Fruit fly (Drosophila melanogaster): ENCODE measurements around the gene cv.
A peak's percentile ranks its signal among the peaks of the same experiment; 100 is the strongest.

Gene cv

dm6 chrX:5665902-5666301, 23.9 kb upstream of the cv start, which contains the start of the genes Sirt4 and CG4119 (continued):
- no peak for TF ChIP-seq so (GFP tag; IDR thresholded peaks at IDR 0.05)
- no peak for TF ChIP-seq prd (optimal IDR thresholded peaks at IDR 0.05)
- TF ChIP-seq prd (GFP tag; IDR thresholded peaks at IDR 0.05) = peak; percentile 39; the same call in 1 of the 3 replicates
- peak; percentile 25 for TF ChIP-seq shn (GFP tag; optimal IDR thresholded peaks at IDR 0.05)
- no peak for TF ChIP-seq CG15601 (tag; optimal IDR thresholded peaks at IDR 0.05)
- TF ChIP-seq CG12659 (GFP tag; optimal IDR thresholded peaks at IDR 0.05) = peak; percentile 83
- TF ChIP-seq Kr (GFP tag; optimal IDR thresholded peaks at IDR 0.05) = no peak
- TF ChIP-seq Jarid2 (GFP tag; optimal IDR thresholded peaks at IDR 0.05) = peak; percentile 18
- peak; percentile 92 for TF ChIP-seq CG4617 (GFP tag; optimal IDR thresholded peaks at IDR 0.05; ENCODE audit: borderline replicate concordance)
- TF ChIP-seq al (GFP tag; IDR thresholded peaks at IDR 0.05) = 0 out of 2 replicates have a peak, but pooled peaks have one; percentile 31
- no peak for TF ChIP-seq CG2889 (GFP tag; IDR thresholded peaks at IDR 0.05)
- TF ChIP-seq phol (tag; optimal IDR thresholded peaks at IDR 0.05) = peak; percentile 52
- no peak for TF ChIP-seq Neu2 (GFP tag; optimal IDR thresholded peaks at IDR 0.05; ENCODE audit: borderline replicate concordance)
- peak; percentile 54; the same call in 1 of the 2 replicates for TF ChIP-seq slbo (GFP tag; IDR thresholded peaks at IDR 0.05)
- no peak for TF ChIP-seq az2 (GFP tag; optimal IDR thresholded peaks at IDR 0.05)
- 0 out of 2 replicates have a peak, but pooled peaks have one; percentile 5 for TF ChIP-seq ara (GFP tag; IDR thresholded peaks at IDR 0.05)
- TF ChIP-seq fu2 (GFP tag; optimal IDR thresholded peaks at IDR 0.05) = peak; percentile 21
- no peak for TF ChIP-seq CG11695 (GFP tag; IDR thresholded peaks at IDR 0.05)
- no peak for TF ChIP-seq corto (GFP tag; optimal IDR thresholded peaks at IDR 0.05)
- peak; percentile 16 for TF ChIP-seq Side (GFP tag; optimal IDR thresholded peaks at IDR 0.05)
- TF ChIP-seq CG1603 (tag; optimal IDR thresholded peaks at IDR 0.05) = peak; percentile 69
- TF ChIP-seq sob (GFP tag; IDR thresholded peaks at IDR 0.05) = peak; percentile 57; the same call in 1 of the 2 replicates
- peak; percentile 58; the same call in 1 of the 2 replicates for TF ChIP-seq CG32532 (GFP tag; IDR thresholded peaks at IDR 0.05)
- peak; percentile 36; the same call in 1 of the 2 replicates for TF ChIP-seq CG11247 (GFP tag; IDR thresholded peaks at IDR 0.05)
- TF ChIP-seq B-H2 (GFP tag; optimal IDR thresholded peaks at IDR 0.05) = peak; percentile 45
- no peak for TF ChIP-seq CG4424 (GFP tag; optimal IDR thresholded peaks at IDR 0.05)
- TF ChIP-seq repo (GFP tag; optimal IDR thresholded peaks at IDR 0.05) = no peak
- TF ChIP-seq ato (GFP tag; IDR thresholded peaks at IDR 0.05; ENCODE audit: partially characterized antibody) = peak; percentile 98
- TF ChIP-seq tx (GFP tag; optimal IDR thresholded peaks at IDR 0.05) = peak; percentile 26
- TF ChIP-seq gem (tag; optimal IDR thresholded peaks at IDR 0.05) = no peak
- TF ChIP-seq CG6683 (GFP tag; optimal IDR thresholded peaks at IDR 0.05) = no peak
- peak; percentile 99 for TF ChIP-seq Dref (GFP tag; IDR thresholded peaks at IDR 0.05)
- peak; percentile 16 for TF ChIP-seq D (optimal IDR thresholded peaks at IDR 0.05)
- TF ChIP-seq D (GFP tag; optimal IDR thresholded peaks at IDR 0.05) = no peak
- peak; percentile 10 for TF ChIP-seq caup (GFP tag; optimal IDR thresholded peaks at IDR 0.05; ENCODE audit: severe bottlenecking)
- no peak for TF ChIP-seq Blimp-1 (GFP tag; optimal IDR thresholded peaks at IDR 0.05)
- peak; percentile 96 for TF ChIP-seq CG13287 (GFP tag; IDR thresholded peaks at IDR 0.05; ENCODE audit: partially characterized antibody)
- TF ChIP-seq Xbp1 (GFP tag; optimal IDR thresholded peaks at IDR 0.05) = peak; percentile 23
- TF ChIP-seq nerfin-1 (tag; optimal IDR thresholded peaks at IDR 0.05) = peak; percentile 31
- peak; percentile 81 for TF ChIP-seq YL-1 (GFP tag; optimal IDR thresholded peaks at IDR 0.05)
- TF ChIP-seq tgo (GFP tag; IDR thresholded peaks at IDR 0.05) = no peak
- no peak for TF ChIP-seq CG10147 (GFP tag; optimal IDR thresholded peaks at IDR 0.05)
- TF ChIP-seq Ets65A (GFP tag) = peak; percentile 33
- TF ChIP-seq CG2129 (GFP tag; IDR thresholded peaks at IDR 0.05; ENCODE audit: partially characterized antibody) = peak; percentile 92
- TF ChIP-seq MBD-R2 (GFP tag; IDR thresholded peaks at IDR 0.05) = peak; percentile 96
- TF ChIP-seq BEAF-32 (GFP tag; optimal IDR thresholded peaks at IDR 0.05) = peak; percentile 96
- peak; percentile 98 for TF ChIP-seq tna (GFP tag; IDR thresholded peaks at IDR 0.05; ENCODE audit: partially characterized antibody)
- peak; percentile 93 for TF ChIP-seq Scr (GFP tag; IDR thresholded peaks at IDR 0.05; ENCODE audit: partially characterized antibody)
- no peak for TF ChIP-seq ham (GFP tag; IDR thresholded peaks at IDR 0.05)
- TF ChIP-seq Doc3 (GFP tag; IDR thresholded peaks at IDR 0.05; ENCODE audit: partially characterized antibody) = peak; percentile 90
